Worm (Caenorhabditis elegans): ENCODE data around the gene srh-113.

- no peak for TF ChIP-seq hpl-2 (GFP tag; optimal IDR thresholded peaks at IDR 0.05)
- no peak for TF ChIP-seq ceh-90 (tag; optimal IDR thresholded peaks at IDR 0.05)
- TF ChIP-seq lsy-2 (tag; optimal IDR thresholded peaks at IDR 0.05) = no peak
- TF ChIP-seq ztf-11 (tag; optimal IDR thresholded peaks at IDR 0.05) = no peak
- TF ChIP-seq nhr-90 (tag; optimal IDR thresholded peaks at IDR 0.05; ENCODE audit: poor library complexity) = no peak
- TF ChIP-seq ceh-8 (GFP tag; optimal IDR thresholded peaks at IDR 0.05) = no peak
- no peak for TF ChIP-seq lin-14 (GFP tag; optimal IDR thresholded peaks at IDR 0.05)
- no peak for TF ChIP-seq aha-1 (tag; optimal IDR thresholded peaks at IDR 0.05)
- no peak for TF ChIP-seq nhr-237 (tag; optimal IDR thresholded peaks at IDR 0.05)
- no peak for TF ChIP-seq tlp-1 (tag; optimal IDR thresholded peaks at IDR 0.05)
- no peak for TF ChIP-seq unc-130 (tag; optimal IDR thresholded peaks at IDR 0.05)
- TF ChIP-seq ztf-4 (tag; optimal IDR thresholded peaks at IDR 0.05) = no peak
These were observed 36.1 kb downstream of the srh-113 start, which contains the start of gene clec-243 for ce11 chrV:17248915-17249314.
